Fruit fly (Drosophila melanogaster) ovary, adult (tissue): Measurements from ENCODE around the gene Whamy.

Source experiments
- CG17801 ChIP-seq: fragments of 200-800 bp; optimal IDR thresholded peaks from 2 replicates; lab custom pipeline; 2019; ENCODE audit warnings: missing biosample characterization, mild to moderate bottlenecking, missing genetic modification characterization, moderate library complexity; ENCODE audit not compliant: partially characterized antibody

Whamy gene

dm6 chr3R:9777941-9778360 lies 3.7 kb upstream of the Whamy start, which contains the start of gene RpS29:
Gene RpS29, plus strand, starts transcription at chr3R:9778042.
- peak; percentile 81 for TF ChIP-seq CG17801

DNA sequence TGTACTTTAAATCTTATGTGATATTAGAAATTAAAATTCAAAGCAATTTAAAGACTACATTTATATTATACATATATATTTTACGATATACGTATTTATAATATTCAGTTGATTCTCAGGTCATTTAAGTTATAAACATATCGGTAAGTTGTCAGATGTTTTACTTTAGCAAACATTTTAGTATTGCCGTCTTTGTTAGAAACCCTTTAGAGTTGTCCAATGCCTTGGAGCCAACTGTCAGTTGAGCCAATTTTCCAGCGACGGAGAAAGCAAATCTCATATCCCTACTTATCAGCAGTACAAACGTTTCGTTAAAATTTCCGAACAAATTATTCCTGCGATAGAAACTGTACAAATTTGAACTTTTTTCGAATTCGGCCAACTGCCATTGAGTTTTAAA lies 602 bp upstream of the Whamy start, which contains the start of gene topi:
Gene topi, plus strand, starts transcription at position 301 of the 400 bp plus-strand sequence.
- no peak for TF ChIP-seq CG17801

- peak; percentile 95 for TF ChIP-seq CG17801
Observed at dm6 chr3R:9771519-9771972, 2.7 kb downstream of the Whamy start, which contains the start of gene CG9471. Gene CG9471, minus strand, starts transcription at chr3R:9771542.

- TF ChIP-seq CG17801: no peak
Observed at dm6 chr3R:9770127-9770526, 4.1 kb downstream of the Whamy start.

DNA sequence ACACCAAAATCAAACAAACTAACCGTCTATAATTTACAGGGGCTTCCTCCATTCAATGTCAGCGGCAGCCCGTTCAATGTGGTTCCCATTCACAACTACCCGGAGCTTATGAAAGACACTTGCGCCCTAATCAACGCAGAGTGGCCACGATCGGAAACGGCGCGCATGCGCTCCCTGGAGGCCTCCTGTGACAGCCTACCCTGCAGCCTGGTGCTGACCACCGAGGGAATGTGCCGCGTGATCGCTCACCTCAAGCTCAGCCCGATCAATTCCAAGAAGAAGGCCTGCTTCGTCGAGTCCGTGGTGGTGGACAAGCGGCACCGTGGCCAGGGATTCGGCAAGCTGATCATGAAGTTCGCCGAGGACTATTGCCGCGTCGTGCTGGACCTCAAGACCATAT lies 5.3 kb downstream of the Whamy start, which contains the start of gene MED6:
Gene MED6, minus strand, starts transcription at position 101 of the 400 bp plus-strand sequence.
- TF ChIP-seq CG17801: no peak

dm6 chr3R:9767620-9768592 lies 6.3 kb downstream of the Whamy start, which contains the start of gene Naa80:
Gene Naa80, plus strand, starts transcription at chr3R:9767834.
- peak; percentile 29 for TF ChIP-seq CG17801

DNA sequence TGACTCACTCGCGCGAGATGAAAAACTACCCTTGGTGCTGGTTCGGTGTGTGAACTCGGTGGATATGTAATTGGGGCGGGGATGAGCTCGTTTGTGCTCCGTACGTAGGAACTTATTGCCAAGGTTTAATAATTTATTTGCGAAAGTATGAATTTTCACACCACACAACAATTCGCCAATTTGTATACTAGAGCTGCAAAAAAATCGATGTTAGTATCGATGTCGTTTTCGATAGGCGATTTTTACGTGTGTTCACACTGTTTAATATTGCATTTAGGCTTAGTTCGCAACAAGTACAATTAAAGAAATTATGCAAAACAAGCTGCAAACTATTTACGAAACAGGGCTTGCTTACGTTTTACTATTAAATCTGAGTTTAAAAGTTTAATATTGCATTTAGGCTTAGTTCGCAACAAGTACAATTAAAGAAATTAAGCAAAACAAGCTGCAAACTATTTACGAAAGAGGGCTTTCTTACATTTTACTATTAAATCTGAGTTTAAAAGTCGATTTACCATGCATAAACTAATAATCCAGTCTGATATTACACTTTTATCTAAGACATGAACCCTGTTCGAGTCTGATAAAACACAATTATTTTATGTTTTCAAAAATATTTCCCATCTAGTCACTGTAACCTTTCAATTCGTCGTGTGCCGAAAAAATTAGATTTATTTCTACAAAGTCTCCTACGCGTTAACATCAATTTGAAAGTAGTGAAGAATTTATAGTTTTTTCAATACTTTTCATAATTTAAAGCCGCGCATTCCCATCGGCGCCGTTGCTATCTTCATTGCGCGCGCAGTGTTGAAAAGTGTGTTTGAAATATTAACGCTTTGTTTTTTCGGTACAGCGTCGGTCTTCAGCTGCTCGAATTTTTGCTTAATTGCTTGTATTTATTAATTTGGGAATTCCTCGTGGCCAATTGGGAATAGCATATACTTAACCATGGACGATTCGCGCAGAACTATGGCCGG lies 11.0 kb downstream of the Whamy start, which contains the start of the genes Snap24 and CG8478:
Gene Snap24, minus strand, starts transcription at position 196 of the 977 bp plus-strand sequence.
Gene CG8478, plus strand, starts transcription at position 696 of the 977 bp plus-strand sequence.
- no peak for TF ChIP-seq CG17801

DNA sequence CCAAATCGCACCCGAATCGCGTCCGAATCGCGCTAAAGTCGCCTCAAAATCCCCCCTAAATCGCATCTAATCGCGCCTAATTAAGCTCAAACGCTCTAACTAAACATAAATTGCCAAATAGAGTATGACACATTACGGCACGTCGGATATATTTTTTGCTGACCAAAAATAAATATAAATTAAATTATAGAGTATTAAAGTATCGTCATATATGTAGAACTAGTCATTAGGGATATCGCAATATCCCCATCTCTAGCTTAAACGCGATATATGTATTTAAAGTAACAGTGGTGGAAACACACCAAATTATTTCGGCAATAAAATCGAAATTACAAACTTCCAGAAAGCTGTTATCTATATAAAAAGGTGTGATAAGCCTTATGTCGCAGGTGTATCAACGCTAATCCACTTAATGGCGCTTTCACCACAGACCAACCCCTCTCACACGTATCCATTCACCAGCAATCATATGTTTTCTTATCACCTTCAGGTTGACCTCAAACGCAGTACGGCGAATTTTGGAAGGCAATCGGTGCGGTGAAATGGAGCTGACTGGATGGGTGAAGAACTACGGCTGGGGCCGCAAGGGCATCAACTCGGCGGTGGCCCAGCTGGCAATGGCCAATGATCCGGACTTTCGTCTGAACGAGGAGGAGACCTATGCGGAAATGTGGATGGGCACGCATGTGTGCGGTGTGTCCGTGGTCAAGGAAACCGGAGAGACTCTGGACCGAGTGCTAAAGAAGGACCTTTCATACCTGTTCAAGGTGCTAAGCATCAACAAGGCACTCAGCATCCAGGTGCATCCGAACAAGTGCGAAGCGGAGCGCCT lies 14.6 kb downstream of the Whamy start, which contains the start of gene Mpi:
Gene Mpi, plus strand, starts transcription at position 263 of the 832 bp plus-strand sequence.
- TF ChIP-seq CG17801: peak; percentile 72

- TF ChIP-seq CG17801: no peak
Observed at dm6 chr3R:9756187-9756586, 18.0 kb downstream of the Whamy start, which contains the start of the genes Alg12 and Rpt3R. Gene Alg12, plus strand, starts transcription at chr3R:9756491. Gene Rpt3R, minus strand, starts transcription at chr3R:9756510.

dm6 chr3R:9754487-9754886 lies 19.7 kb downstream of the Whamy start, which contains the start of gene Tti1:
Gene Tti1, minus strand, starts transcription at chr3R:9754686.
- TF ChIP-seq CG17801: no peak

DNA sequence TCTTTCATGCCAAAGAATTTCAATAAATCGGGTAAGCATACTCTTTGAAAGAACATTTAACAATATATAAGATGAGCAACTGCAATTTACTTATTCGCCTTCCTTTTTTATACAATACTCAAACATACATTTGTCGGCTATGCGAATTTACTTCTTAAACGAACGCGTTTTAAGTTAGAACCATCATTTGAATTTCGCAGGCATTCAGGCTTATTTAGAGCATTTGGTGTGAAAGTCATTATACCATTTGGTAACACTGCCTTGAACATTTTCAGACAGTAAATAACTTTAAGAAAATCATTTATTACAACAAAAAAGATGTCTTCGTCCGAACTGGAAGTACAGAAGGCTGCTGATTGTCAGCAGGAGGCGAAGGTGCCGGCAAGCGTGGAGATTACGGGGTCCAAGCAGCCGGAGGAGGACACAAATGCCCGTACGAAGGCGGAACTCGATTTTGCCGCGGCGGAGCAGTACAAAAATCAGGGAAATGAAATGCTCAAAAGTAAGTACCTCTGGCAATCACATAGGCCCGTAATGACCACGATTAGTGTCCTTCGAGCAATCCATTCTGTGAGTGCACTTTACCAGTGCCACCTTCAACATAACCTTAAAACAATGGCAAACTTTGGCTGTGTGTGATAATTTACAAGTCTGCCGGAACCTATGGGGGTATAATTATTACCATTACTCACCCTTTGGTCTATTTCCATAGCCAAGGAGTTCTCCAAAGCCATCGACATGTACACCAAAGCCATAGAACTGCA lies 26.1 kb downstream of the Whamy start:
- no peak for TF ChIP-seq CG17801

DNA sequence ATGACTTTTGCATAAGTTTGCCTTT lies 26.5 kb downstream of the Whamy start, which contains the start of gene PpD3:
Gene PpD3, plus strand, starts transcription at position 1 of the 25 bp plus-strand sequence.
- no peak for TF ChIP-seq CG17801

DNA sequence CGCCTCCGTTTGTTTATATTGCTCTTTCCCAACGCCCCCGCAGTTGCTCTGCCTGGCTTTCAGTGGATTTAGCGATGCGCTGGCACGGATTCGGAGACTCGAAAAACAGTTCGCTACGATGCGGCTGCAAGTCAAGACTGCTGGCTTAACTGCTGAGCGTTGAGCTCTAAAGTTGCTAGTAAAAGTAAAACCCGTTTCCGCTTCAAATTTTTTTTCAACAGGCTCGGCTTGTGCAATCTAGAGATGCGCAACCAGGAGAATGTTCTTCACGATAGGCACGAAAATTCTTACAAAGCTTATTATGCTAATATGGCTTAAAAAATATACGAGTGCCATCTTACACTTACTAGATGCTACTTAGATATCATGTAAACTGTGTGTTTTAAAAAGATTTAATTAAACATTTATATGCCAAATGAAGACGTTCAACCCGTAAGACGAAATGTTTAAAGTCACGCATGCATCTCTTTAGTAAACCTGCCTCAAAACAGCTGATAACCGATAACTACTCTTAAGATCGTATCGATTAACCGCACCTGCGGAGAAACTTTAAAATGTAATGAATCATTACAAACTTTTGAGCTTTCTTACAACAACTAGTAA lies 26.8 kb downstream of the Whamy start, which contains the start of gene CG12948:
Gene CG12948, minus strand, starts transcription at position 473 of the 603 bp plus-strand sequence.
- TF ChIP-seq CG17801: peak; percentile 80

DNA sequence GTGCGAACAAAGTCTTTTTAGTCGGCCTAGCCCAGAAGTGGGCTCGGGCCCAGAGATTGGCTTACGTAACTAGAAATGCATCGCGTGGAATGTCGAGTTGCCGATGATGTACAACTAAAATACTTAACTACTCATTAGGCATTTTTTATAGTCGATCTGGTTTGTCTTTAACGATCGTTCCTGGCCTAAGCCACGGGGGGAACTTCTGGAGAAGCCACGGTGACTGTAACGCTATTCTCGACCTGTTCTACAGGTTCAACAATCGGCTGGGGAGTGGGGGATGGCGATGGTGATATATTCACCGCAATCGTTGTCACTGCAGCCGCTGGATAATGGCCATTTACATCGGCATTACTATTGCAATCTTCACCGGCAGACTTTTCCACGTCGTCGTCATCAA lies 28.0 kb downstream of the Whamy start, which contains the start of gene CG34409:
Gene CG34409, minus strand, starts transcription at position 101 of the 400 bp plus-strand sequence.
- TF ChIP-seq CG17801: no peak
